Worm (Caenorhabditis elegans): ENCODE measurements around the gene cht-4.

- TF ChIP-seq ama-1 (optimal IDR thresholded peaks at IDR 0.05) (no peak), B0310.2 (tag; optimal IDR thresholded peaks at IDR 0.05) (no peak)
Observed at ce11 chrIII:1705799-1706198, 48.5 kb upstream of the cht-4 start, which contains the start of the genes fbxa-13 and Y22D7AR.2.
